Worm (Caenorhabditis elegans): ENCODE data around the gene ptp-1.

The ptp-1 gene

ce11 chrIII:3620652-3621051 is 30.1 kb downstream of the ptp-1 start (continued):
- TF ChIP-seq swsn-7 (tag; optimal IDR thresholded peaks at IDR 0.05) (peak; percentile 55), elt-3 (tag; optimal IDR thresholded peaks at IDR 0.05) (no peak), pqm-1 (tag; optimal IDR thresholded peaks at IDR 0.05) (no peak), pax-3 (tag; optimal IDR thresholded peaks at IDR 0.05) (peak; percentile 2), nhr-19 (GFP tag; conservative IDR thresholded peaks at IDR 0.05) (0 out of 2 replicates have a peak, but pooled peaks have one; percentile 25), vab-15 (tag; optimal IDR thresholded peaks at IDR 0.05) (no peak), efl-3 (GFP tag; optimal IDR thresholded peaks at IDR 0.05) (no peak), mef-2 (tag; optimal IDR thresholded peaks at IDR 0.05) (no peak), mep-1 (tag; optimal IDR thresholded peaks at IDR 0.05) (peak; percentile 50), efl-1 (optimal IDR thresholded peaks at IDR 0.05) (no peak), efl-1 (GFP tag; optimal IDR thresholded peaks at IDR 0.05 in 1 of 2) (no peak), ceh-63 (GFP tag; optimal IDR thresholded peaks at IDR 0.05) (no peak), xbp-1 (tag; optimal IDR thresholded peaks at IDR 0.05) (peak; percentile 20), lin-13 (GFP tag; optimal IDR thresholded peaks at IDR 0.05) (no peak), snu-23 (GFP tag; optimal IDR thresholded peaks at IDR 0.05) (peak; percentile 28), nhr-90 (tag; optimal IDR thresholded peaks at IDR 0.05; ENCODE audit: poor library complexity) (no peak), dsc-1 (tag; optimal IDR thresholded peaks at IDR 0.05) (peak; percentile 8), ama-1 (optimal IDR thresholded peaks at IDR 0.05) (no peak), nhr-77 (tag; optimal IDR thresholded peaks at IDR 0.05) (no peak), tbx-2 (tag; optimal IDR thresholded peaks at IDR 0.05) (peak; percentile 41), nhr-11 (tag; optimal IDR thresholded peaks at IDR 0.05) (no peak), unc-98 (GFP tag; IDR thresholded peaks at IDR 0.05) (no peak), zip-4 (GFP tag; optimal IDR thresholded peaks at IDR 0.05) (no peak), ets-5 (GFP tag; IDR thresholded peaks at IDR 0.05) (no peak), egl-13 (tag; optimal IDR thresholded peaks at IDR 0.05) (peak; percentile 67), sptf-1 (tag; optimal IDR thresholded peaks at IDR 0.05) (no peak), lin-14 (GFP tag; optimal IDR thresholded peaks at IDR 0.05) (peak; percentile 88), nhr-20 (tag; optimal IDR thresholded peaks at IDR 0.05) (peak; percentile 5), isw-1 (GFP tag; IDR thresholded peaks at IDR 0.05) (peak; percentile 23; the same call in 1 of the 2 replicates), ces-1 (GFP tag; optimal IDR thresholded peaks at IDR 0.05) (no peak), hlh-17 (GFP tag; optimal IDR thresholded peaks at IDR 0.05; ENCODE audit: borderline replicate concordance) (no peak), blmp-1 (tag; optimal IDR thresholded peaks at IDR 0.05) (peak; percentile 42), ceh-8 (GFP tag; optimal IDR thresholded peaks at IDR 0.05) (peak; percentile 28), irx-1 (tag; optimal IDR thresholded peaks at IDR 0.05) (no peak), lir-3 (tag; optimal IDR thresholded peaks at IDR 0.05; ENCODE audit: poor library complexity) (no peak), unc-86 (tag; optimal IDR thresholded peaks at IDR 0.05) (peak; percentile 58), fkh-4 (tag; optimal IDR thresholded peaks at IDR 0.05; ENCODE audit: borderline replicate concordance) (no peak), skn-1 (tag; optimal IDR thresholded peaks at IDR 0.05) (peak; percentile 23), ceh-82 (tag; optimal IDR thresholded peaks at IDR 0.05) (peak in 1 of 3 experiments; percentile 62), sox-4 (tag; optimal IDR thresholded peaks at IDR 0.05) (no peak), lin-15B (tag; optimal IDR thresholded peaks at IDR 0.05) (no peak)

ce11 chrIII:3621211-3621897 is 30.8 kb downstream of the ptp-1 start:
- TF ChIP-seq hpl-2 (GFP tag; optimal IDR thresholded peaks at IDR 0.05) (no peak), ceh-8 (GFP tag; optimal IDR thresholded peaks at IDR 0.05) (no peak), sup-37 (GFP tag; optimal IDR thresholded peaks at IDR 0.05) (no peak), C04F5.9 (tag; optimal IDR thresholded peaks at IDR 0.05) (no peak), nhr-85 (tag) (peak; percentile 58), nhr-20 (tag; optimal IDR thresholded peaks at IDR 0.05) (no peak), fos-1 (tag; optimal IDR thresholded peaks at IDR 0.05) (no peak), ztf-11 (tag; optimal IDR thresholded peaks at IDR 0.05) (no peak), egl-13 (tag; optimal IDR thresholded peaks at IDR 0.05) (no peak), lir-3 (tag; optimal IDR thresholded peaks at IDR 0.05; ENCODE audit: poor library complexity) (no peak), nhr-71 (tag; optimal IDR thresholded peaks at IDR 0.05) (no peak), nhr-77 (tag; optimal IDR thresholded peaks at IDR 0.05) (no peak), lin-14 (GFP tag; optimal IDR thresholded peaks at IDR 0.05) (peak; percentile 25), unc-30 (tag; optimal IDR thresholded peaks at IDR 0.05) (no peak), efl-1 (optimal IDR thresholded peaks at IDR 0.05) (no peak), efl-1 (GFP tag; optimal IDR thresholded peaks at IDR 0.05 in 1 of 2) (peak in 1 of 2 experiments; percentile 27), mdl-1 (tag; optimal IDR thresholded peaks at IDR 0.05) (no peak), snu-23 (GFP tag; optimal IDR thresholded peaks at IDR 0.05) (peak; percentile 3), tlp-1 (tag; optimal IDR thresholded peaks at IDR 0.05) (no peak), egl-27 (tag; optimal IDR thresholded peaks at IDR 0.05) (no peak), blmp-1 (tag; optimal IDR thresholded peaks at IDR 0.05) (peak; percentile 51)

Data from whole organism, L1 larva.